Worm (Caenorhabditis elegans) whole organism, early embryonic: ENCODE data around the gene T26E4.7.
"Not testable (repeated sequence)": the region's sequence is repeated elsewhere in the genome, so short reads cannot be mapped to it uniquely, and the experiment has no call there.

Experiments used
- F13C5.2 ChIP-seq: sonication (generic microtip); optimal IDR thresholded peaks from 2 replicates; lab custom pipeline; 2017; ENCODE audit warnings: mild to moderate bottlenecking, missing genetic modification characterization, inconsistent platforms, missing compliant biosample characterization
- ama-1 ChIP-seq: fragments of 150-350 bp; optimal IDR thresholded peaks from 2 replicates; lab custom pipeline; 2014
- ceh-13 ChIP-seq: fragments of 200-800 bp; sonication (Bioruptor generic); optimal IDR thresholded peaks from 2 replicates; lab custom pipeline; 2018; ENCODE audit warnings: mild to moderate bottlenecking, missing genetic modification characterization, missing compliant biosample characterization
- ets-7 ChIP-seq: sonication (generic microtip); optimal IDR thresholded peaks from 2 replicates; lab custom pipeline; 2016; ENCODE audit warnings: missing genotype, missing genetic modification characterization, missing compliant biosample characterization
- flt-1 ChIP-seq: fragments of 200-800 bp; sonication (Bioruptor generic); IDR thresholded peaks from 2 replicates; pipeline ENCODE4 v1.3.6; 2022; ENCODE audit warnings: missing genetic modification characterization, missing compliant biosample characterization
- hmg-4 ChIP-seq: fragments of 200-800 bp; sonication (Bioruptor generic); optimal IDR thresholded peaks from 2 replicates; lab custom pipeline; 2018; ENCODE audit warnings: mild to moderate bottlenecking, missing genetic modification characterization, missing compliant biosample characterization
- hnd-1 ChIP-seq: sonication (generic microtip); optimal IDR thresholded peaks from 2 replicates; lab custom pipeline; 2016; ENCODE audit warnings: missing genetic modification characterization, missing compliant biosample characterization
- scrt-1 ChIP-seq: fragments of 200-800 bp; sonication (Bioruptor generic); IDR thresholded peaks from 2 replicates; pipeline ENCODE4 v1.3.6; 2022; ENCODE audit warnings: missing genetic modification characterization, missing compliant biosample characterization
- sea-1 ChIP-seq: fragments of 200-800 bp; sonication (Bioruptor generic); conservative IDR thresholded peaks from 2 replicates; pipeline ENCODE4 v1.3.6; 2022; ENCODE audit warnings: missing genetic modification characterization, missing compliant biosample characterization
- tbx-11 ChIP-seq: fragments of 200-800 bp; sonication (Bioruptor generic); IDR thresholded peaks from 2 replicates; pipeline ENCODE4 v1.3.6; 2022; ENCODE audit warnings: missing genetic modification characterization, missing compliant biosample characterization
- tbx-37 ChIP-seq: fragments of 200-800 bp; sonication (Bioruptor generic); conservative IDR thresholded peaks from 2 replicates; pipeline ENCODE4 v1.3.6; 2022; ENCODE audit warnings: missing genetic modification reagents, missing genetic modification characterization, missing compliant biosample characterization

DNA sequence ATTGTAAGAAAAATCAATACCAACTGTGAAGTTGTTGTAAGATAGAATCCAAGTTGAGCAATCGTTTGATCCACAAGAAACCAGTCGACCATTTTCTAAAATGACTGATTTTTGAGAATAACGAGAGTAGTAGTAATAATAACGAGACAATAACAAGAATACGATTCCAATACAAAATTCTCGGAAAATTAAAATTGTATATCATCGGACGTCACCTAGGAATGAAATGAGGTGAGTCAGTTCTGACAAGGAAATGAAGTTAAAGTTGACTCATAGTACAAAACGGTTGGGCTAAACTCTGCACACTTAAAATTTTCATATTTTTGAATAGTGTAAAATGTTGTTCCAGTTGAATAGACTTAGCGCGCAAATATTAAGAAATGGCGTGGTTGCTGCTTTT, 49.0 kb upstream of the T26E4.7 start, which contains the start of gene str-19:
- not testable (repeated sequence) for TF ChIP-seq ama-1; F13C5.2 (tag; lab: Kevin White, UChicago); ceh-13 (GFP tag; lab: Kevin White, UChicago); sea-1 (GFP tag; lab: Robert Waterston, UW); tbx-11 (GFP tag; lab: Robert Waterston, UW); scrt-1 (GFP tag; lab: Robert Waterston, UW); hnd-1 (tag; lab: Kevin White, UChicago); hmg-4 (GFP tag; lab: Kevin White, UChicago); tbx-37 (GFP tag; lab: Robert Waterston, UW); ets-7; flt-1 (GFP tag; lab: Robert Waterston, UW)
